Fruit fly (Drosophila melanogaster): ENCODE data around the gene Phyhd1.
A peak's percentile ranks its signal among the peaks of the same experiment; 100 is the strongest.

Phyhd1 gene

dm6 chr3R:10648556-10649181 is 32.1 kb downstream of the Phyhd1 start (continued):
- peak; percentile 11 for TF ChIP-seq Ets21C (GFP tag; optimal IDR thresholded peaks at IDR 0.05)
- no peak for TF ChIP-seq lz (GFP tag; optimal IDR thresholded peaks at IDR 0.05)
- peak; percentile 53 for TF ChIP-seq svp (GFP tag)
- TF ChIP-seq Smox (GFP tag; optimal IDR thresholded peaks at IDR 0.05), result peak; percentile 35
- peak; percentile 27 for TF ChIP-seq Hr4 (GFP tag; optimal IDR thresholded peaks at IDR 0.05)
- peak; percentile 13 for TF ChIP-seq CG10631 (GFP tag; optimal IDR thresholded peaks at IDR 0.05)
- TF ChIP-seq esn (GFP tag; optimal IDR thresholded peaks at IDR 0.05), result peak; percentile 33
- no peak for TF ChIP-seq CG16779 (tag; optimal IDR thresholded peaks at IDR 0.05)
- peak; percentile 64 for TF ChIP-seq Eip78C (GFP tag)
- TF ChIP-seq CG9139 (GFP tag; optimal IDR thresholded peaks at IDR 0.05), result no peak
- TF ChIP-seq CG6276 (GFP tag; optimal IDR thresholded peaks at IDR 0.05), result no peak
- TF ChIP-seq achi (GFP tag; optimal IDR thresholded peaks at IDR 0.05), result peak; percentile 7
- peak; percentile 41 for TF ChIP-seq CG31627 (GFP tag; optimal IDR thresholded peaks at IDR 0.05)
- no peak for TF ChIP-seq CG10669 (GFP tag; optimal IDR thresholded peaks at IDR 0.05)
- TF ChIP-seq Eip75B (GFP tag; optimal IDR thresholded peaks at IDR 0.05), result no peak
- no peak for TF ChIP-seq vri (GFP tag; optimal IDR thresholded peaks at IDR 0.05)
- no peak for TF ChIP-seq CG11902 (GFP tag; optimal IDR thresholded peaks at IDR 0.05)
- TF ChIP-seq CG1621 (tag; optimal IDR thresholded peaks at IDR 0.05), result no peak
- no peak for TF ChIP-seq CG6792 (GFP tag; optimal IDR thresholded peaks at IDR 0.05)
- no peak for TF ChIP-seq dsx (GFP tag; optimal IDR thresholded peaks at IDR 0.05; ENCODE audit: poor library complexity, severe bottlenecking)

- TF ChIP-seq Blimp-1 (GFP tag; optimal IDR thresholded peaks at IDR 0.05), result no peak
- TF ChIP-seq CG6163 (GFP tag; IDR thresholded peaks at IDR 0.05), result no peak
- TF ChIP-seq OdsH (GFP tag; optimal IDR thresholded peaks at IDR 0.05), result no peak
- no peak for TF ChIP-seq CG31627 (GFP tag; optimal IDR thresholded peaks at IDR 0.05)
- no peak for TF ChIP-seq CG16779 (tag; optimal IDR thresholded peaks at IDR 0.05)
- TF ChIP-seq Smox (GFP tag; optimal IDR thresholded peaks at IDR 0.05), result no peak
- no peak for TF ChIP-seq fkh (GFP tag; optimal IDR thresholded peaks at IDR 0.05)
- TF ChIP-seq net (GFP tag; optimal IDR thresholded peaks at IDR 0.05), result no peak
These were observed 33.6 kb downstream of the Phyhd1 start for dm6 chr3R:10647171-10647570.

DNA sequence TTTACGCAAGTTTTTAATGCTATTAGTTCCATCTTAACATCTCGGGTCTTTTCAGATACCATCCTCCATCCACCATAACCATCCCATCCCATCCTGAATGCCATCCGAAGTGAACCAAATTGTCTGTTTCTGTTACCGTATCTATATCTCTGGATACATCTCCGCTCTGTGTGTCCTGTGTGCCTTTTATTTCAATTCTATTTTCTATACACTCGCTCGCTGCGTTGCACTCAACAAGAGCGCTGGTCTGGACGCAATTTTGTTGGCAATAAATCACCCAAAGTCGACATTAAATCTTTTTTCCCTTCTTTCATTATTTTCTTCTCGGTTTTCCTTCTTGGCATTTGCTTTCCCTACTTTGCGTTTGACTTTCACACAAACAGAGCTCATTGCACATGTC is 35.2 kb downstream of the Phyhd1 start:
- TF ChIP-seq CG9139 (GFP tag; optimal IDR thresholded peaks at IDR 0.05) (no peak), cyc (GFP tag; optimal IDR thresholded peaks at IDR 0.05) (no peak), esn (GFP tag; optimal IDR thresholded peaks at IDR 0.05) (no peak)

dm6 chr3R:10643077-10643784 is 37.5 kb downstream of the Phyhd1 start:
- no peak for TF ChIP-seq Hr38 (GFP tag; optimal IDR thresholded peaks at IDR 0.05)
- peak; percentile 97 for TF ChIP-seq fkh (GFP tag; optimal IDR thresholded peaks at IDR 0.05)
- no peak for TF ChIP-seq Gug (GFP tag; IDR thresholded peaks at IDR 0.05)
- TF ChIP-seq CG3919 (GFP tag; optimal IDR thresholded peaks at IDR 0.05), result peak; percentile 13
- no peak for TF ChIP-seq CG8119 (GFP tag; IDR thresholded peaks at IDR 0.05)
- peak; percentile 41; the same call in 1 of the 3 replicates for TF ChIP-seq CG6163 (GFP tag; IDR thresholded peaks at IDR 0.05)
- peak; percentile 4 for TF ChIP-seq CG3032 (tag; optimal IDR thresholded peaks at IDR 0.05)
- TF ChIP-seq OdsH (GFP tag; optimal IDR thresholded peaks at IDR 0.05), result peak; percentile 15
- no peak for TF ChIP-seq Sox15 (GFP tag; optimal IDR thresholded peaks at IDR 0.05)
- TF ChIP-seq esn (GFP tag; optimal IDR thresholded peaks at IDR 0.05), result no peak
- TF ChIP-seq CG32006 (GFP tag; optimal IDR thresholded peaks at IDR 0.05), result peak; percentile 31
- no peak for TF ChIP-seq cyc (GFP tag; optimal IDR thresholded peaks at IDR 0.05)
- peak; percentile 37; the same call in 1 of the 3 replicates for TF ChIP-seq eg (GFP tag; IDR thresholded peaks at IDR 0.05)
- peak; percentile 4 for TF ChIP-seq Met (GFP tag; optimal IDR thresholded peaks at IDR 0.05)
- TF ChIP-seq Eip78C (GFP tag), result peak; percentile 79
- no peak for TF ChIP-seq CG9139 (GFP tag; optimal IDR thresholded peaks at IDR 0.05)
- peak; percentile 15 for TF ChIP-seq CG34406 (GFP tag; optimal IDR thresholded peaks at IDR 0.05)
- no peak for TF ChIP-seq dsx (GFP tag; optimal IDR thresholded peaks at IDR 0.05; ENCODE audit: poor library complexity, severe bottlenecking)
- peak; percentile 14 for TF ChIP-seq CG10631 (GFP tag; optimal IDR thresholded peaks at IDR 0.05)
